Fruit fly (Drosophila melanogaster) whole organism, embryonic: ENCODE measurements around the gene Pex10.

Experiments
- Atf3 ChIP-seq: fragments of 200-800 bp; sonication (Bioruptor generic); optimal IDR thresholded peaks from 3 replicates; lab custom pipeline; 2016; ENCODE audit warnings: missing biosample characterization, missing genetic modification characterization
- BtbVII ChIP-seq: fragments of 200-800 bp; sonication (Bioruptor generic); optimal IDR thresholded peaks from 3 replicates; lab custom pipeline; 2017; ENCODE audit warnings: missing biosample characterization, mild to moderate bottlenecking, missing genetic modification characterization
- CG10462 ChIP-seq: fragments of 200-800 bp; sonication (Bioruptor generic); optimal IDR thresholded peaks from 2 replicates; lab custom pipeline; 2016; ENCODE audit warnings: missing biosample characterization, missing genetic modification characterization
- CG12104 ChIP-seq: fragments of 200-800 bp; sonication (Bioruptor generic); optimal IDR thresholded peaks from 3 replicates; lab custom pipeline; 2016; ENCODE audit warnings: missing biosample characterization, missing genetic modification characterization
- CG14441 ChIP-seq: fragments of 200-800 bp; sonication (Bioruptor generic); IDR thresholded peaks from 2 replicates; pipeline ENCODE4 v1.3.6; 2022; ENCODE audit warnings: missing biosample characterization, missing genetic modification characterization
- CG14710 ChIP-seq: fragments of 200-800 bp; sonication (Bioruptor generic); optimal IDR thresholded peaks from 3 replicates; lab custom pipeline; 2019; ENCODE audit warnings: missing biosample characterization, mild to moderate bottlenecking, missing genetic modification characterization, moderate library complexity
- CG1529 ChIP-seq: fragments of 200-800 bp; sonication (Bioruptor generic); optimal IDR thresholded peaks from 3 replicates; lab custom pipeline; 2018; ENCODE audit warnings: missing biosample characterization, missing genetic modification characterization
- CG16779 ChIP-seq: fragments of 200-800 bp; sonication (Bioruptor generic); IDR thresholded peaks from 2 replicates; pipeline ENCODE4 v1.3.6; 2022; ENCODE audit warnings: missing biosample characterization, missing genetic modification characterization
- CG18262 ChIP-seq: fragments of 200-800 bp; optimal IDR thresholded peaks from 3 replicates; lab custom pipeline; 2019; ENCODE audit warnings: missing biosample characterization, mild to moderate bottlenecking, missing genetic modification characterization, moderate library complexity
- CG2889 ChIP-seq: fragments of 200-800 bp; sonication (Bioruptor generic); IDR thresholded peaks from 3 replicates; pipeline ENCODE4 v1.3.6; 2022; ENCODE audit warnings: missing biosample characterization, missing genetic modification characterization
- CG7372 ChIP-seq: fragments of 200-800 bp; sonication (Bioruptor generic); IDR thresholded peaks from 2 replicates; pipeline ENCODE4 v1.3.6; 2022; ENCODE audit warnings: missing biosample characterization, missing genetic modification characterization
- CG8359 ChIP-seq: fragments of 200-800 bp; sonication (Bioruptor generic); optimal IDR thresholded peaks from 2 replicates; lab custom pipeline; 2017; ENCODE audit warnings: missing biosample characterization, mild to moderate bottlenecking, missing genetic modification characterization, borderline replicate concordance
- CG9817 ChIP-seq: fragments of 200-800 bp; sonication (Bioruptor generic); optimal IDR thresholded peaks from 2 replicates; lab custom pipeline; 2018; ENCODE audit warnings: missing biosample characterization, mild to moderate bottlenecking, missing genetic modification characterization, moderate library complexity
- D ChIP-seq, 2 experiments: fragments of 200-800 bp in 1 of 2; fragments of >200 bp in 1 of 2; sonication (Bioruptor generic) in 1 of 2; optimal IDR thresholded peaks; 2 replicates in 1 of 2; 3 replicates in 1 of 2; lab custom pipeline; 2017; ENCODE audit warnings: mild to moderate bottlenecking in 1 of 2, missing biosample characterization in 1 of 2, missing genetic modification characterization in 1 of 2, missing genetic modification reagents in 1 of 2
- D19A ChIP-seq: fragments of 200-800 bp; optimal IDR thresholded peaks from 3 replicates; lab custom pipeline; 2019; ENCODE audit warnings: missing biosample characterization, mild to moderate bottlenecking, missing genetic modification characterization, moderate library complexity
- Elba2 ChIP-seq: fragments of 200-800 bp; sonication (Bioruptor generic); optimal IDR thresholded peaks from 3 replicates; lab custom pipeline; 2016; ENCODE audit warnings: missing biosample characterization, missing genetic modification characterization
- Jarid2 ChIP-seq: fragments of 200-800 bp; sonication (Bioruptor generic); optimal IDR thresholded peaks from 3 replicates; lab custom pipeline; 2017; ENCODE audit warnings: mild to moderate bottlenecking, missing biosample characterization, missing genetic modification reagents, missing genetic modification characterization
- Lhr ChIP-seq: fragments of 200-800 bp; sonication (Bioruptor generic); optimal IDR thresholded peaks from 3 replicates; lab custom pipeline; 2017; ENCODE audit warnings: mild to moderate bottlenecking, missing biosample characterization, missing genetic modification reagents, missing genetic modification characterization
- MESR4 ChIP-seq: fragments of 200-800 bp; sonication (Bioruptor generic); optimal IDR thresholded peaks from 2 replicates; lab custom pipeline; 2018; ENCODE audit warnings: missing biosample characterization, mild to moderate bottlenecking, missing genetic modification characterization, moderate library complexity
- Myb ChIP-seq: fragments of 200-800 bp; sonication (Bioruptor generic); optimal IDR thresholded peaks from 2 replicates; lab custom pipeline; 2016; ENCODE audit warnings: missing biosample characterization, missing genetic modification characterization
- Nf-YB ChIP-seq: fragments of 200-800 bp; sonication (Bioruptor generic); optimal IDR thresholded peaks from 3 replicates; lab custom pipeline; 2019; ENCODE audit warnings: missing biosample characterization, mild to moderate bottlenecking, missing genetic modification characterization, moderate library complexity
- ase ChIP-seq: fragments of 200-800 bp; sonication (Bioruptor generic); IDR thresholded peaks from 3 replicates; pipeline ENCODE4 v1.3.6; 2022; ENCODE audit warnings: missing biosample characterization, missing genetic modification characterization
- bab2 ChIP-seq: fragments of 200-800 bp; sonication (Bioruptor generic); optimal IDR thresholded peaks from 2 replicates; lab custom pipeline; 2016; ENCODE audit warnings: missing biosample characterization, missing genetic modification characterization
- cato ChIP-seq: fragments of 200-800 bp; sonication (Bioruptor generic); optimal IDR thresholded peaks from 2 replicates; lab custom pipeline; 2016; ENCODE audit warnings: missing biosample characterization, missing genetic modification characterization, borderline replicate concordance
- crc ChIP-seq: fragments of 200-800 bp; sonication (Bioruptor generic); optimal IDR thresholded peaks from 2 replicates; lab custom pipeline; 2016; ENCODE audit warnings: missing biosample characterization, missing genetic modification characterization
- crp ChIP-seq, 2 experiments: fragments of 200-800 bp; sonication (Bioruptor generic); optimal IDR thresholded peaks; 2 replicates in 1 of 2; 3 replicates in 1 of 2; lab custom pipeline; 2017; ENCODE audit warnings: missing biosample characterization in 2 of 2, missing genetic modification characterization in 2 of 2, mild to moderate bottlenecking in 1 of 2, moderate library complexity in 1 of 2
- dati ChIP-seq: fragments of 200-800 bp; sonication (Bioruptor generic); IDR thresholded peaks from 2 replicates; pipeline ENCODE4 v1.3.6; 2022; ENCODE audit warnings: missing biosample characterization, missing genetic modification characterization
- disco-r ChIP-seq: fragments of 200-800 bp; sonication (Bioruptor generic); optimal IDR thresholded peaks from 2 replicates; lab custom pipeline; 2016; ENCODE audit warnings: missing biosample characterization, missing genetic modification characterization
- fd3F ChIP-seq: fragments of 200-800 bp; sonication (Bioruptor generic); optimal IDR thresholded peaks from 2 replicates; lab custom pipeline; 2018; ENCODE audit warnings: missing biosample characterization, mild to moderate bottlenecking, missing genetic modification characterization, moderate library complexity
- fru ChIP-seq: fragments of >200 bp; optimal IDR thresholded peaks from 2 replicates; lab custom pipeline; 2017
- gfzf ChIP-seq: fragments of 200-800 bp; sonication (Bioruptor generic); optimal IDR thresholded peaks from 2 replicates; lab custom pipeline; 2016; ENCODE audit warnings: missing biosample characterization, mild to moderate bottlenecking, missing genetic modification characterization, moderate library complexity
- grau ChIP-seq: fragments of 200-800 bp; optimal IDR thresholded peaks from 3 replicates; lab custom pipeline; 2019; ENCODE audit warnings: missing biosample characterization, mild to moderate bottlenecking, missing genetic modification characterization, moderate library complexity
- gsb-n ChIP-seq: fragments of 200-800 bp; sonication (Bioruptor generic); optimal IDR thresholded peaks from 3 replicates; lab custom pipeline; 2018; ENCODE audit warnings: missing biosample characterization, mild to moderate bottlenecking, missing genetic modification characterization
- gt ChIP-seq: fragments of 200-800 bp; sonication (Bioruptor generic); IDR thresholded peaks from 2 replicates; pipeline ENCODE4 v1.3.6; 2022; ENCODE audit warnings: missing biosample characterization, missing genetic modification characterization
- ind ChIP-seq: fragments of 200-800 bp; sonication (Bioruptor generic); optimal IDR thresholded peaks from 3 replicates; lab custom pipeline; 2016; ENCODE audit warnings: missing biosample characterization, missing genetic modification characterization
- insv ChIP-seq, 2 experiments: fragments of 200-800 bp; sonication (Bioruptor generic); optimal IDR thresholded peaks; 3 replicates each; lab custom pipeline; 2016 to 2018; ENCODE audit warnings: missing biosample characterization in 2 of 2, missing genetic modification characterization in 2 of 2
- lilli ChIP-seq: fragments of 200-800 bp; sonication (Bioruptor generic); optimal IDR thresholded peaks from 3 replicates; lab custom pipeline; 2016; ENCODE audit warnings: missing biosample characterization, missing genetic modification characterization
- mirr ChIP-seq: fragments of 200-800 bp; sonication (Bioruptor generic); optimal IDR thresholded peaks from 3 replicates; lab custom pipeline; 2018; ENCODE audit warnings: missing biosample characterization, mild to moderate bottlenecking, missing genetic modification characterization
- nom ChIP-seq: fragments of 200-800 bp; sonication (Bioruptor generic); optimal IDR thresholded peaks from 2 replicates; lab custom pipeline; 2017; ENCODE audit warnings: missing biosample characterization, missing genetic modification characterization, mild to moderate bottlenecking, moderate library complexity, missing genetic modification reagents
- row ChIP-seq: fragments of 200-800 bp; sonication (Bioruptor generic); IDR thresholded peaks from 3 replicates; pipeline ENCODE4 v1.3.6; 2022; ENCODE audit warnings: missing biosample characterization, missing genetic modification characterization
- run ChIP-seq: fragments of 200-800 bp; sonication (Bioruptor generic); optimal IDR thresholded peaks from 3 replicates; lab custom pipeline; 2018; ENCODE audit warnings: missing biosample characterization, mild to moderate bottlenecking, missing genetic modification characterization
- seq ChIP-seq: fragments of 200-800 bp; sonication (Bioruptor generic); IDR thresholded peaks from 2 replicates; pipeline ENCODE4 v1.3.6; 2022; ENCODE audit warnings: missing biosample characterization, missing genetic modification characterization
- sim ChIP-seq: fragments of 200-800 bp; sonication (Bioruptor generic); IDR thresholded peaks from 2 replicates; pipeline ENCODE4 v1.3.6; 2022; ENCODE audit warnings: missing biosample characterization, missing genetic modification characterization
- sr ChIP-seq: fragments of 200-800 bp; sonication (Bioruptor generic); IDR thresholded peaks from 3 replicates; pipeline ENCODE4 v1.3.6; 2022; ENCODE audit warnings: missing biosample characterization, missing genetic modification characterization
- tna ChIP-seq: fragments of 200-800 bp; sonication (Bioruptor generic); IDR thresholded peaks from 2 replicates; pipeline ENCODE4 v1.3.6; 2022; ENCODE audit warnings: missing biosample characterization, missing genetic modification characterization; ENCODE audit not compliant: partially characterized antibody
- tx ChIP-seq: fragments of 200-800 bp; sonication (Bioruptor generic); optimal IDR thresholded peaks from 2 replicates; lab custom pipeline; 2016; ENCODE audit warnings: missing biosample characterization, missing genetic modification characterization
- unpg ChIP-seq: fragments of 200-800 bp; sonication (Bioruptor generic); optimal IDR thresholded peaks from 3 replicates; lab custom pipeline; 2018; ENCODE audit warnings: missing biosample characterization, mild to moderate bottlenecking, missing genetic modification characterization, moderate library complexity
- yki ChIP-seq: fragments of >200 bp; optimal IDR thresholded peaks from 3 replicates; lab custom pipeline; 2018

Pex10 gene

DNA sequence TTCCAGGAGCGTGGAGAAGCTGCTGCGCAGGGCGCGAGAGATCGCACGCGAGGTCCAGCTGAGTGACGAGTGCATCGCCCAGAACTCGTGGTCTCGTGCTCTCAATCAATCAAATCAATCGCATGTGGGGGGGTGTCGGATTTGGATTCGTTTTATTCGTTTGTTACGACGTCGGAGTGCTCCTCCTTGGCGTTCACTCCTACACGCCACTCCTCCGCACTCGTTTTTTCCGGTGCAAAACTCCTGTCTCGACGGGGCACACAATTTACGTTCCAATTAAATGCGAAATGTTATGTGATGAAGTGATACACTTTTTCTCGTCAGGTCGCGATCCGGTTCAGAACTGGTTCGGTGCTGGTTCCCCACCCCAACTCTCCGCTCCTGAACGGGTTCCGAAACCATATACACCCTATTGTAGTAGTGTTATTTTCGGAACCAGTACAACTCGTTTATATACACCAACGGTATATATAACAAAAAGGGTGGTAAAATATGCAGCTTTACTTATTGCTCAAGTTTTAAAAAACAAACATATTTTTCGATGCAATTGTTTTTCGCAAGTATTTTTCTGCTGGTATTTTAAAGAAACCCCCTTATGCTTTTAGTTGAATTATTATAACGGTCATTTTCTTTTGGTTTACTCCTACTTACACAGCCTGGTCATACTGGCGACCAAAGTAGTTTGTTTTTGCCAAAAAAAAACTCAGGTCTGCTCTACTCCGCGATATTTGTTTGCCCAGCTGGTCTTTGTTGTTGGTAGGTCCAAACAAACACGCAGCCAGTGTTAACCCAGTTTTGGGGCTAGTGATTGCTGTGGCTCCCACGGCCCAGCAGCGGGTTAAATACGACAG lies 21.3 kb upstream of the Pex10 start, which contains the start of the genes CG12091 and pns (continued):
- TF ChIP-seq CG18262 (tag; lab: Kevin White, UChicago) = peak; percentile 68
- TF ChIP-seq CG2889 = peak; percentile 60; the same call in 2 of the 3 replicates
- TF ChIP-seq Jarid2 (GFP tag; lab: Kevin White, UChicago) = peak; percentile 65
- peak; percentile 61 for TF ChIP-seq unpg (GFP tag; lab: Kevin White, UChicago)
- peak; percentile 72 for TF ChIP-seq ind (GFP tag; lab: Kevin White, UChicago)
- peak; percentile 70 for TF ChIP-seq Lhr
- no peak for TF ChIP-seq D (optimal IDR thresholded peaks at IDR 0.05; lab: Kevin White, UChicago)
- TF ChIP-seq D (GFP tag; optimal IDR thresholded peaks at IDR 0.05; lab: Kevin White, UChicago) = peak; percentile 22
- peak; percentile 68 for TF ChIP-seq gsb-n
- peak; percentile 95 for TF ChIP-seq Myb (GFP tag; lab: Kevin White, UChicago)
- TF ChIP-seq sim (GFP tag; lab: Robert Waterston, UW) = no peak
- peak; percentile 71 for TF ChIP-seq CG14441
- TF ChIP-seq D19A = peak; percentile 27
- peak; percentile 67 for TF ChIP-seq grau (tag; lab: Kevin White, UChicago)
- peak; percentile 22; the same call in 1 of the 2 replicates for TF ChIP-seq dati
- no peak for TF ChIP-seq ase
- TF ChIP-seq CG10462 (GFP tag; lab: Kevin White, UChicago) = peak; percentile 70
- TF ChIP-seq tna (GFP tag; lab: Robert Waterston, UW) = no peak
- TF ChIP-seq lilli (GFP tag; lab: Kevin White, UChicago) = peak; percentile 77
- no peak for TF ChIP-seq gt (GFP tag; lab: Robert Waterston, UW)
- peak; percentile 31 for TF ChIP-seq CG12104 (GFP tag; lab: Kevin White, UChicago)
- TF ChIP-seq yki (lab: Kevin White, UChicago) = no peak
- TF ChIP-seq Nf-YB (GFP tag; lab: Kevin White, UChicago) = peak; percentile 32
- TF ChIP-seq fru (lab: Kevin White, UChicago) = no peak
- peak in 1 of 2 experiments; percentile 47 for TF ChIP-seq crp (GFP tag; optimal IDR thresholded peaks at IDR 0.05; lab: Kevin White, UChicago)
- TF ChIP-seq disco-r (GFP tag; lab: Kevin White, UChicago) = peak; percentile 16
- TF ChIP-seq tx (GFP tag; lab: Kevin White, UChicago) = peak; percentile 61
- TF ChIP-seq gfzf (GFP tag; lab: Kevin White, UChicago) = peak; percentile 93
- peak; percentile 28 for TF ChIP-seq cato (GFP tag; lab: Kevin White, UChicago)
- peak; percentile 70 for TF ChIP-seq BtbVII (GFP tag; lab: Kevin White, UChicago)
- peak; percentile 89 for TF ChIP-seq CG14710
- peak; percentile 41 for TF ChIP-seq Atf3 (GFP tag; lab: Kevin White, UChicago)
- TF ChIP-seq seq (GFP tag; lab: Robert Waterston, UW) = peak; percentile 46; the same call in 1 of the 2 replicates
- peak; percentile 35 for TF ChIP-seq fd3F
- peak; percentile 52 for TF ChIP-seq Elba2
- no peak for TF ChIP-seq mirr (GFP tag; lab: Kevin White, UChicago)
- peak; percentile 89 for TF ChIP-seq row (GFP tag; lab: Robert Waterston, UW)
- TF ChIP-seq run = peak; percentile 62
- peak; percentile 60; the same call in 1 of the 2 replicates for TF ChIP-seq CG7372 (GFP tag; lab: Robert Waterston, UW)
- no peak for TF ChIP-seq sr (GFP tag; lab: Robert Waterston, UW)
- no peak for TF ChIP-seq CG16779 (GFP tag; lab: Robert Waterston, UW)
- no peak for TF ChIP-seq CG8359 (GFP tag; lab: Kevin White, UChicago)
- peak; percentile 26 for TF ChIP-seq crc (GFP tag; lab: Kevin White, UChicago)
- peak; percentile 31 for TF ChIP-seq nom (GFP tag; lab: Kevin White, UChicago)
- peak in 1 of 2 experiments; percentile 52 for TF ChIP-seq insv (GFP tag; optimal IDR thresholded peaks at IDR 0.05; lab: Kevin White, UChicago)
- TF ChIP-seq CG1529 (GFP tag; lab: Kevin White, UChicago) = peak; percentile 16
- TF ChIP-seq bab2 = peak; percentile 78
- TF ChIP-seq CG9817 (tag; lab: Kevin White, UChicago) = peak; percentile 46
- peak; percentile 93 for TF ChIP-seq MESR4
